Fruit fly (Drosophila melanogaster): ENCODE results near the gene Sfp26Ac.

The Sfp26Ac gene

dm6 chr2L:5906893-5907850 is 22.6 kb upstream of the Sfp26Ac start, which contains the start of gene bchs (continued):
- TF ChIP-seq CG11247 (GFP tag; IDR thresholded peaks at IDR 0.05), result peak; percentile 78
- peak; percentile 40; the same call in 1 of the 2 replicates for TF ChIP-seq CG11085 (GFP tag; IDR thresholded peaks at IDR 0.05)
- TF ChIP-seq kni (GFP tag; optimal IDR thresholded peaks at IDR 0.05), result peak; percentile 99
- TF ChIP-seq CG11560 (tag; IDR thresholded peaks at IDR 0.05), result no peak
- TF ChIP-seq lola (GFP tag; optimal IDR thresholded peaks at IDR 0.05), result peak in 1 of 3 experiments; percentile 74
- no peak for TF ChIP-seq mld (GFP tag; IDR thresholded peaks at IDR 0.05; ENCODE audit: partially characterized antibody)
- peak; percentile 73 for TF ChIP-seq Dad (GFP tag; optimal IDR thresholded peaks at IDR 0.05)
- no peak for TF ChIP-seq tap (tag; optimal IDR thresholded peaks at IDR 0.05)
- peak; percentile 89 to 97 for TF ChIP-seq Trl (optimal IDR thresholded peaks at IDR 0.05)
- TF ChIP-seq Trl (GFP tag; optimal IDR thresholded peaks at IDR 0.05), result peak; percentile 89
- TF ChIP-seq Nf-YA (GFP tag; IDR thresholded peaks at IDR 0.05), result peak; percentile 90
- TF ChIP-seq Antp (GFP tag; optimal IDR thresholded peaks at IDR 0.05), result peak; percentile 67
- peak; percentile 92 for TF ChIP-seq CG3281 (GFP tag; optimal IDR thresholded peaks at IDR 0.05)
- peak; percentile 26 for TF ChIP-seq trem (tag; optimal IDR thresholded peaks at IDR 0.05)
- peak; percentile 57; the same call in 1 of the 2 replicates for TF ChIP-seq NFAT (GFP tag; IDR thresholded peaks at IDR 0.05)
- TF ChIP-seq E2f1 (GFP tag; IDR thresholded peaks at IDR 0.05), result peak; percentile 38; the same call in 1 of the 2 replicates
- TF ChIP-seq zfh2 (GFP tag; optimal IDR thresholded peaks at IDR 0.05), result peak; percentile 48
- peak; percentile 93 for TF ChIP-seq CG15011 (GFP tag; optimal IDR thresholded peaks at IDR 0.05)
- peak; percentile 87 for TF ChIP-seq gcm (GFP tag; optimal IDR thresholded peaks at IDR 0.05)
- peak; percentile 85 for TF ChIP-seq CG13424 (tag; optimal IDR thresholded peaks at IDR 0.05)
- TF ChIP-seq CG8281 (tag; optimal IDR thresholded peaks at IDR 0.05), result peak; percentile 76
- peak; percentile 72 for TF ChIP-seq CG17328 (GFP tag; IDR thresholded peaks at IDR 0.05)
- no peak for TF ChIP-seq CG31441 (GFP tag; IDR thresholded peaks at IDR 0.05)
- TF ChIP-seq repo (GFP tag; optimal IDR thresholded peaks at IDR 0.05), result peak; percentile 71
- peak; percentile 84 for TF ChIP-seq Blimp-1 (GFP tag; optimal IDR thresholded peaks at IDR 0.05)
- TF ChIP-seq CG10431 (GFP tag; optimal IDR thresholded peaks at IDR 0.05), result no peak
- peak; percentile 58 for TF ChIP-seq D19B (GFP tag; optimal IDR thresholded peaks at IDR 0.05)
- TF ChIP-seq z (GFP tag; IDR thresholded peaks at IDR 0.05), result peak; percentile 79
- TF ChIP-seq pho (GFP tag; optimal IDR thresholded peaks at IDR 0.05), result peak; percentile 82
- TF ChIP-seq CHES-1-like (GFP tag; optimal IDR thresholded peaks at IDR 0.05), result peak; percentile 90
- TF ChIP-seq Ssrp (tag; optimal IDR thresholded peaks at IDR 0.05), result no peak
- TF ChIP-seq exex (tag; optimal IDR thresholded peaks at IDR 0.05), result peak; percentile 79
- peak; percentile 57 for TF ChIP-seq gcm2 (GFP tag; optimal IDR thresholded peaks at IDR 0.05)
- no peak for TF ChIP-seq ase (GFP tag; IDR thresholded peaks at IDR 0.05)
- no peak for TF ChIP-seq jigr1 (GFP tag; IDR thresholded peaks at IDR 0.05)
- TF ChIP-seq jing (GFP tag; optimal IDR thresholded peaks at IDR 0.05), result peak; percentile 40
- TF ChIP-seq Lim3 (GFP tag; IDR thresholded peaks at IDR 0.05), result no peak
- TF ChIP-seq CG14965 (GFP tag; optimal IDR thresholded peaks at IDR 0.05; ENCODE audit: borderline replicate concordance), result peak; percentile 83
- TF ChIP-seq CG2889 (GFP tag; IDR thresholded peaks at IDR 0.05), result no peak
- peak; percentile 87 for TF ChIP-seq ash1 (GFP tag; optimal IDR thresholded peaks at IDR 0.05)
- TF ChIP-seq Eip74EF (GFP tag; optimal IDR thresholded peaks at IDR 0.05), result no peak
- peak; percentile 76; the same call in 2 of the 3 replicates for TF ChIP-seq Dbx (GFP tag; IDR thresholded peaks at IDR 0.05)
- TF ChIP-seq pan (optimal IDR thresholded peaks at IDR 0.05), result peak in 1 of 2 experiments; percentile 2
- TF ChIP-seq pan (GFP tag; optimal IDR thresholded peaks at IDR 0.05 in 1 of 2, IDR thresholded peaks at IDR 0.05 in 1 of 2), result peak in 1 of 2 experiments; percentile 94
- peak; percentile 69; the same call in 1 of the 2 replicates for TF ChIP-seq CG32767 (GFP tag; IDR thresholded peaks at IDR 0.05)
- peak; percentile 95 for TF ChIP-seq CG10209 (GFP tag; optimal IDR thresholded peaks at IDR 0.05)
- peak; percentile 95 for TF ChIP-seq CG2202 (tag; optimal IDR thresholded peaks at IDR 0.05)
- peak; percentile 68 for TF ChIP-seq CG4820 (GFP tag; optimal IDR thresholded peaks at IDR 0.05)
